Fruit fly (Drosophila melanogaster): Measurements from ENCODE around the gene CG12147.

Gene CG12147

DNA sequence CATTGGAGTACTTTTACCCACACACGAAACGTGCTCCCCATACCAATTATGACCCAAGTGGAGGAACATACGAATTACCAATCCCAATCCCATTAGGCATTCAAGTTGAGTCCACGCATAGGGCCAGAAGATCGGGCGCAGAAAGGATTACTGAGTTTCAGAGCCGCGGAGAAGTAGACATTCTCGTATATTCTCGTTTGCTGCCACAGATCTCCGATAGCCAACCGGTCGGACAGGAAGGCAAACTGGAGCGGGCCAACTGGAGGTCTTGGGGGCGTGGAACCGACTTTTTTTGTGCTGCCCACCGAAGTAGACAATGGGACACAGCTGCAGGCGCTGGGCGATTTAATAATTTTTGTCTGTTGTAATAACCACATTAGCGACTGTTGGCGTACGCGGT, 38.0 kb downstream of the CG12147 start:
- TF ChIP-seq CG9705 (GFP tag; optimal IDR thresholded peaks at IDR 0.05) (no peak), Hr78 (GFP tag; optimal IDR thresholded peaks at IDR 0.05) (no peak), Hr83 (GFP tag; optimal IDR thresholded peaks at IDR 0.05; ENCODE audit: poor library complexity, severe bottlenecking) (no peak), GATAd (GFP tag; optimal IDR thresholded peaks at IDR 0.05) (no peak)

DNA sequence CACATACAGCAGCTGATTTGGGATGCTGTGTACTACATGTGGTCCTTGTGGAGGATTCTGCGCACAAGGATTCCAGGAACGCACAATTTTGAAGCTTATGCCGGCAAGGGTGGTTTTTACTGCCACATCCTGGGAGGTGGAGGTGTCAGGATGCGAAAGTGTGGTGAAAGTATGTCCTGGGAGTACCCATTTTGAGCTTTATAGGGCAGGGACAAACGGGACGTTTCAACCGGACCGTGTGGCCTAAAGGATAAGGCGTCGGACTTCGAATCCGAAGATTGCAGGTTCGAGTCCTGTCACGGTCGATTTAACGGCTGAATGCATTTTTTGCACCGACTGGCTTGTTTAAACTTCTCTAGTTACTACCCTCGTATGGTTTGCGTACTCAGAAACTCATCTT, 39.1 kb downstream of the CG12147 start:
- TF ChIP-seq psq (GFP tag; optimal IDR thresholded peaks at IDR 0.05) (no peak), Abd-B (GFP tag; optimal IDR thresholded peaks at IDR 0.05) (no peak), CG9705 (GFP tag; optimal IDR thresholded peaks at IDR 0.05) (no peak), h (GFP tag; optimal IDR thresholded peaks at IDR 0.05) (no peak), Hr78 (GFP tag; optimal IDR thresholded peaks at IDR 0.05) (no peak), GATAd (GFP tag; optimal IDR thresholded peaks at IDR 0.05) (no peak), Dif (GFP tag; optimal IDR thresholded peaks at IDR 0.05; ENCODE audit: partially characterized antibody) (no peak), ey (GFP tag; optimal IDR thresholded peaks at IDR 0.05) (no peak), Rel (GFP tag; optimal IDR thresholded peaks at IDR 0.05) (no peak), Rel (tag; optimal IDR thresholded peaks at IDR 0.05) (no peak), OdsH (GFP tag; optimal IDR thresholded peaks at IDR 0.05) (no peak), Vsx2 (GFP tag; optimal IDR thresholded peaks at IDR 0.05; ENCODE audit: partially characterized antibody) (no peak), CrebA (GFP tag; optimal IDR thresholded peaks at IDR 0.05; ENCODE audit: borderline replicate concordance) (no peak), CG32264 (GFP tag; optimal IDR thresholded peaks at IDR 0.05) (no peak), N (GFP tag; optimal IDR thresholded peaks at IDR 0.05) (no peak)

DNA sequence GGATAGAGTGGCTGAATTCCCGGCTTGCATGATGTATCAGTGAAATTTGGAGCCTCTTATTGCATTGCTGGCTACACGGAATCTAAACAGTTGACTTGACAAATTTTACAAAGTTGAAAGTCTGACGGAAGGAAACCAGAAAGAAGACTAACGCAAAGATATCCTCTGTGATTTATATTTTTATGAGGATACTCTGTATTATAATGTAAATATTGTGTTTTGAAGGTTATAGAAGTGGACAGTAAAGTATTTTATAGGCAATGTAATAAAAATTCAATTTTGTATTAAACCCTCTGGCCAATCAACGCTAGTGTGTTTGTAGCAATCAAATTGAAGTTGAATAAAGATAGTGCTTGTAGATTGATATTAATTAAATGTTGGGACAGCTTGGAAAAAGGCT, 39.5 kb downstream of the CG12147 start, which contains the start of gene CG14668:
Gene CG14668 (minus strand): TSS at position 101 of the 400 bp plus-strand sequence.
- TF ChIP-seq h (GFP tag; optimal IDR thresholded peaks at IDR 0.05) (no peak), Sp1 (GFP tag; optimal IDR thresholded peaks at IDR 0.05) (no peak), OdsH (GFP tag; optimal IDR thresholded peaks at IDR 0.05) (no peak), Hr83 (GFP tag; optimal IDR thresholded peaks at IDR 0.05; ENCODE audit: poor library complexity, severe bottlenecking) (no peak), Rel (GFP tag; optimal IDR thresholded peaks at IDR 0.05) (no peak), Rel (tag; optimal IDR thresholded peaks at IDR 0.05) (no peak), Hr78 (GFP tag; optimal IDR thresholded peaks at IDR 0.05) (no peak), CrebA (GFP tag; optimal IDR thresholded peaks at IDR 0.05; ENCODE audit: borderline replicate concordance) (no peak), lola (GFP tag; optimal IDR thresholded peaks at IDR 0.05) (no peak), CG32264 (GFP tag; optimal IDR thresholded peaks at IDR 0.05) (no peak), woc (GFP tag; optimal IDR thresholded peaks at IDR 0.05) (no peak), Dif (GFP tag; optimal IDR thresholded peaks at IDR 0.05; ENCODE audit: partially characterized antibody) (no peak)

DNA sequence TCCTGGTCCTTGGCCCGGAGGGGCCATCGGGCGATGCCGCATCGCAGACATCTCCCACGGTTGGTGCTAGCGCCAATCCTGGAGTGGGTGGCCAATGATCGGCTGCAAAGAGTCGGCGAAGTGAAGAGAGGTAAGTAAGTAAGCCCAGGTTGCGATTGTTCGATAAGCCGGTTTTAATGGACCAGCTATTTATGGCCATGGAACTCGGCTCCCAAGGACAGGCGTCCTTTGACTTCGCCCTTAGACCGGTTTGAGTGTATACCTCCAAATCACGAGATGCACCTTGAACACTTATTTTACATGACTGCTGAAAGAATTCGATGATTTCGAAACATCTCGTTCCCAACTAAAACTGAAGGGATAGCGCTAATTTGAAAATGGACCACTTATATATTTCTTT, 41.3 kb downstream of the CG12147 start:
- no peak for TF ChIP-seq Hr83 (GFP tag; optimal IDR thresholded peaks at IDR 0.05; ENCODE audit: poor library complexity, severe bottlenecking)
- TF ChIP-seq fru (GFP tag; optimal IDR thresholded peaks at IDR 0.05): peak; percentile 14

DNA sequence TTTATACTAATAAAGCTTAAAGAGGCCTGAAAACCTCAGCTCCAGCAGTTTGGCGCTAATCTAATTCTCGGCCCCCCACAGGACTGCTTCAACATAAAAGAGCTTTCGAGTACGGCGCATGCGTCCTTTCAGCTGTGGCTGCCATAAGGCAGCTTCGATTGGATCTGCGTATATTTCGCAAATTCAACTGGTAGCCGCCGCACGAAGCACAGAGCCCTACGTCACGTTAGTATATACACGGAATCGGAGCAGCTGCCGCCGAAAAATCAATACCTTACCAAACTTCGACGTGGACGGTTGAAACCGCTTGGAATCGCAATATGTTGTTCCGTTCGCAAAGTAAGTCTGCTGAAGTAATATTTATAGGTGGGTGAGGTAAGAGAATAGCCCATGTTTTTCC, 50.4 kb downstream of the CG12147 start, which contains the start of gene 7B2:
Gene 7B2 (plus strand): TSS at position 169 of the 400 bp plus-strand sequence.
- TF ChIP-seq OdsH (GFP tag; optimal IDR thresholded peaks at IDR 0.05) (no peak), CG9705 (GFP tag; optimal IDR thresholded peaks at IDR 0.05) (no peak), usp (GFP tag; optimal IDR thresholded peaks at IDR 0.05) (no peak), Hr83 (GFP tag; optimal IDR thresholded peaks at IDR 0.05; ENCODE audit: poor library complexity, severe bottlenecking) (no peak), dsf (GFP tag; optimal IDR thresholded peaks at IDR 0.05; ENCODE audit: borderline replicate concordance) (no peak), woc (GFP tag; optimal IDR thresholded peaks at IDR 0.05) (no peak), br (GFP tag; optimal IDR thresholded peaks at IDR 0.05) (no peak), sage (GFP tag; optimal IDR thresholded peaks at IDR 0.05) (no peak), Abd-B (GFP tag; optimal IDR thresholded peaks at IDR 0.05) (no peak), tai (GFP tag; optimal IDR thresholded peaks at IDR 0.05) (no peak), Dif (GFP tag; optimal IDR thresholded peaks at IDR 0.05; ENCODE audit: partially characterized antibody) (no peak), HLH106 (tag; optimal IDR thresholded peaks at IDR 0.05) (no peak), Myc (optimal IDR thresholded peaks at IDR 0.05) (no peak), GATAd (GFP tag; optimal IDR thresholded peaks at IDR 0.05) (no peak), Hr78 (GFP tag; optimal IDR thresholded peaks at IDR 0.05) (no peak), Jra (GFP tag; optimal IDR thresholded peaks at IDR 0.05) (no peak)
